Fruit fly (Drosophila melanogaster) whole organism, wandering third instar larva: ENCODE data around the gene Art2.

Experiments
- Abd-B ChIP-seq: fragments of >200 bp; optimal IDR thresholded peaks from 2 replicates; lab custom pipeline; 2017; ENCODE audit warnings: missing biosample characterization, missing genetic modification characterization
- CG9705 ChIP-seq: fragments of 200-800 bp; sonication (Bioruptor generic); optimal IDR thresholded peaks from 2 replicates; lab custom pipeline; 2018; ENCODE audit warnings: missing biosample characterization, mild to moderate bottlenecking, missing genetic modification characterization
- Dfd ChIP-seq: fragments of >200 bp; optimal IDR thresholded peaks from 2 replicates; lab custom pipeline; 2017; ENCODE audit warnings: missing biosample characterization, missing genetic modification characterization
- Hnf4 ChIP-seq: fragments of 200-800 bp; sonication (Bioruptor generic); optimal IDR thresholded peaks from 2 replicates; lab custom pipeline; 2016; ENCODE audit warnings: missing biosample characterization, mild to moderate bottlenecking, missing genetic modification characterization
- Hr78 ChIP-seq: fragments of >200 bp; optimal IDR thresholded peaks from 2 replicates; lab custom pipeline; 2017; ENCODE audit warnings: missing biosample characterization, missing genetic modification characterization
- Hr83 ChIP-seq: fragments of 200-300 bp; sonication (Bioruptor generic); optimal IDR thresholded peaks from 2 replicates; lab custom pipeline; 2016; ENCODE audit warnings: missing biosample characterization, mild to moderate bottlenecking, missing genetic modification characterization, moderate library complexity; ENCODE audit not compliant: poor library complexity, severe bottlenecking
- OdsH ChIP-seq: fragments of 200-800 bp; sonication (Bioruptor generic); optimal IDR thresholded peaks from 2 replicates; lab custom pipeline; 2016; ENCODE audit warnings: missing biosample characterization, mild to moderate bottlenecking, missing genetic modification characterization
- Vsx2 ChIP-seq: fragments of 200-300, 225-300 bp; sonication (Bioruptor generic); optimal IDR thresholded peaks from 2 replicates; lab custom pipeline; 2018; ENCODE audit warnings: missing biosample characterization, missing genetic modification characterization; ENCODE audit not compliant: partially characterized antibody
- brk ChIP-seq: fragments of 200-800 bp; sonication (Bioruptor generic); optimal IDR thresholded peaks from 2 replicates; lab custom pipeline; 2016; ENCODE audit warnings: missing biosample characterization, mild to moderate bottlenecking, missing genetic modification characterization
- foxo ChIP-seq, 2 experiments: fragments of 200-800 bp; sonication (Bioruptor generic); optimal IDR thresholded peaks; 2 replicates in 1 of 2; 3 replicates in 1 of 2; lab custom pipeline; 2016 to 2017; ENCODE audit warnings: missing biosample characterization in 2 of 2, missing genetic modification characterization in 2 of 2
- psq ChIP-seq: fragments of 200-800 bp; sonication (Bioruptor generic); optimal IDR thresholded peaks from 3 replicates; lab custom pipeline; 2017; ENCODE audit warnings: missing biosample characterization, mild to moderate bottlenecking, missing genetic modification characterization, moderate library complexity
- sage ChIP-seq: fragments of 200-800 bp; sonication (Bioruptor generic); optimal IDR thresholded peaks from 2 replicates; lab custom pipeline; 2016; ENCODE audit warnings: missing biosample characterization, mild to moderate bottlenecking, missing genetic modification characterization
- usp ChIP-seq: fragments of >200 bp; optimal IDR thresholded peaks from 2 replicates; lab custom pipeline; 2017; ENCODE audit warnings: missing biosample characterization, missing genetic modification characterization

DNA sequence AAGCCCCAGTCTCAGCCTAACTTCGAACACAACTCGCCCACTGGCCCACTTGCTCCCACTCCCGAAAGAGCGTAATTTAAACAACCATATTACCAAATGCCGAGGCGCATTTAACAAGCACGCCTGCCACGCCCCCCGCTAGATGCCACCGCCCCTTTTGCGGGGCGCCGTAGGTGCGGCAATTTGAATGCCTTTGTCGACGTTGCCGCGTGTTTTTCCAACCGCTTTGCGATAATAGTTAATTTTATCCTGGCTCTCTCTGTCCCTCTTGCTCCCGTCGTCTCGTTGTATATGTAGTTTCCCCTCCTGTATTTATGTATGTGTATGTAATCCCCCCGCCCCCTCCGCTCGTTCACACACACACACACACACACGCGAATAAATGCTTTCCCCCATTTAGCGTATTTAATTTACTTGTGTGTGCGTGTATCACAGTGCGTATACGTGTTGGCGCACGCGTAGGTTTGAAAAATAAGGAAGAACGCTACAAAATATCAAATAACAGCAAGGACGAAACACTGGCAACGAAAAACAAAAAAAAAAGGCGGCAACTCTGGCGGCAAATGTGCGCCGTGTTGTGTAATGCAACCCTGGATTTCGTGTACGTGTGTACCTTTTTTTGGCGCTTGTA is 29.0 kb upstream of the Art2 start:
- TF ChIP-seq psq (no peak), foxo (GFP tag; optimal IDR thresholded peaks at IDR 0.05; lab: Kevin White, UChicago) (no peak), Hr83 (no peak), OdsH (GFP tag; lab: Kevin White, UChicago) (no peak), Hr78 (GFP tag; lab: Kevin White, UChicago) (no peak), Abd-B (GFP tag; lab: Kevin White, UChicago) (no peak), CG9705 (GFP tag; lab: Kevin White, UChicago) (no peak), Hnf4 (GFP tag; lab: Kevin White, UChicago) (no peak), usp (GFP tag; lab: Kevin White, UChicago) (no peak), Dfd (GFP tag; lab: Kevin White, UChicago) (peak; percentile 89), sage (GFP tag; lab: Kevin White, UChicago) (no peak), brk (GFP tag; lab: Kevin White, UChicago) (no peak), Vsx2 (no peak)
